Worm (Caenorhabditis elegans) whole organism, late embryonic: ENCODE data around the gene nspb-7.

Source experiments
- C08G9.2 ChIP-seq: sonication (generic microtip); optimal IDR thresholded peaks from 2 replicates; lab custom pipeline; 2016; ENCODE audit warnings: mild to moderate bottlenecking, missing genetic modification characterization, moderate library complexity, missing compliant biosample characterization
- ceh-19 ChIP-seq: fragments of 200-800 bp; sonication (Bioruptor generic); optimal IDR thresholded peaks from 2 replicates; lab custom pipeline; 2018; ENCODE audit warnings: mild to moderate bottlenecking, missing genetic modification characterization, missing compliant biosample characterization
- hlh-15 ChIP-seq: sonication (generic microtip); optimal IDR thresholded peaks from 2 replicates; lab custom pipeline; 2016; ENCODE audit warnings: missing genetic modification characterization, missing compliant biosample characterization
- hlh-30 ChIP-seq: sonication (generic microtip); optimal IDR thresholded peaks from 2 replicates; lab custom pipeline; 2017; ENCODE audit warnings: antibody characterized with exemption, missing genetic modification characterization, missing compliant biosample characterization; ENCODE audit not compliant: insufficient read depth
- nfya-1 ChIP-seq: sonication (generic microtip); optimal IDR thresholded peaks from 2 replicates; lab custom pipeline; 2017; ENCODE audit warnings: missing genetic modification characterization, mild to moderate bottlenecking, missing compliant biosample characterization, antibody characterized with exemption, moderate library complexity
- npax-4 ChIP-seq: sonication (generic microtip); optimal IDR thresholded peaks from 2 replicates; lab custom pipeline; 2016; ENCODE audit warnings: missing genetic modification characterization, missing compliant biosample characterization
- tbx-2 ChIP-seq: sonication (generic microtip); optimal IDR thresholded peaks from 2 replicates; lab custom pipeline; 2016; ENCODE audit warnings: missing genetic modification characterization, missing compliant biosample characterization
- ttx-3 ChIP-seq: sonication (generic microtip); optimal IDR thresholded peaks from 2 replicates; lab custom pipeline; 2016; ENCODE audit warnings: missing genetic modification reagents, missing genetic modification characterization, missing compliant biosample characterization
- zip-5 ChIP-seq: sonication (generic microtip); optimal IDR thresholded peaks from 2 replicates; lab custom pipeline; 2016; ENCODE audit warnings: missing genetic modification characterization, missing compliant biosample characterization

DNA sequence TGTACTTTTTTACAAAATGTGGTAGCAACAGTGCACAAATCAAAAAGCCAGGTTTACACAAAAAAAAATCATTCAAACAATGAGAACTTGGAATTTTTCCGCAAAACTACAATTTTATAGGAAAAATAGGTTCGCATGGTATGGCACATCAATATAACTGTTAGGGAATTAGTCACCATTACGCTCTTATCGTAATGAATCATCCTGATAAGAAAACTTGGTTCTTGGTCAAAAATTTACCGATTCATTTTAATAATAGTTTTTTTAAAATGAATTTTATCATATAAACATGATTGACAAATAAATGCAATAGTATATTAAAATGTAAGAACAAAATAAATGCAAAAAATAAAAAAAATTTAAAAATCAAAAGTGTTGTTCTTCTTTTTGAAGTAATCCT is 37.6 kb upstream of the nspb-7 start:
- TF ChIP-seq npax-4 (no peak), ttx-3 (tag; lab: Kevin White, UChicago) (no peak), hlh-30 (tag; lab: Kevin White, UChicago) (no peak), nfya-1 (no peak), zip-5 (no peak), ceh-19 (GFP tag; lab: Kevin White, UChicago) (no peak), tbx-2 (tag; lab: Kevin White, UChicago) (no peak), hlh-15 (tag; lab: Kevin White, UChicago) (no peak), C08G9.2 (tag; lab: Kevin White, UChicago) (no peak)
